Worm (Caenorhabditis elegans): Measurements from ENCODE around the gene cwp-3.

Gene cwp-3

DNA sequence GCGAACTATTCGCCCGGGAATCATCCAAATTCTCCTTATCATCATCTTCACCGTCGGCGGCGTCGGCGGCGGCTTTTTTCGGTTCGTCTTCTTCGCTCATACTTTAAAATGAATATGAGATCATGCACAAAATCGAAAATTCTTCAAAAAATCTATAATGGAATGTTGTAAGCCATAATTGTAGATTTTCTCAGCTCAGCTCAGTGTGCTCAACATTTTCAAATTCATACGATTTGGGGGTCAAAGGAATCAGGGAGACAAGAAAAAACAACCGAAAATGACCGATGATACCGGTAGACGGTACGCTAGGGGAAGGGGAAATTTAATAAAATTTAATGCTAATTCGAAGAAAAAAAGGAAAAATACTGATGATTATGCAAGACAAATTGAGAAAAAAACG, 24.1 kb upstream of the cwp-3 start, which contains the start of gene ccep-97:
Gene ccep-97, minus strand, starts transcription at position 101 of the 400 bp plus-strand sequence.
- no peak for TF ChIP-seq elt-1 (tag; optimal IDR thresholded peaks at IDR 0.05)
- TF ChIP-seq elt-2 (tag; optimal IDR thresholded peaks at IDR 0.05) = no peak
- no peak for TF ChIP-seq pqm-1 (tag; optimal IDR thresholded peaks at IDR 0.05)
- no peak for TF ChIP-seq zag-1 (tag; optimal IDR thresholded peaks at IDR 0.05)
- no peak for TF ChIP-seq tbx-2 (tag; optimal IDR thresholded peaks at IDR 0.05)
- no peak for TF ChIP-seq ceh-82 (tag; optimal IDR thresholded peaks at IDR 0.05)
- TF ChIP-seq nhr-43 (tag; optimal IDR thresholded peaks at IDR 0.05; ENCODE audit: poor library complexity, severe bottlenecking) = no peak
- no peak for TF ChIP-seq ZK546.5 (tag; optimal IDR thresholded peaks at IDR 0.05)
- no peak for TF ChIP-seq fos-1 (tag; optimal IDR thresholded peaks at IDR 0.05)
- no peak for TF ChIP-seq aly-2 (tag; optimal IDR thresholded peaks at IDR 0.05)
- TF ChIP-seq ceh-9 (tag; optimal IDR thresholded peaks at IDR 0.05) = no peak
- no peak for TF ChIP-seq unc-39 (tag; optimal IDR thresholded peaks at IDR 0.05)
- TF ChIP-seq lin-15B (tag; optimal IDR thresholded peaks at IDR 0.05) = no peak
- TF ChIP-seq sea-2 (GFP tag; optimal IDR thresholded peaks at IDR 0.05) = no peak
- TF ChIP-seq jun-1 (tag; optimal IDR thresholded peaks at IDR 0.05) = no peak

DNA sequence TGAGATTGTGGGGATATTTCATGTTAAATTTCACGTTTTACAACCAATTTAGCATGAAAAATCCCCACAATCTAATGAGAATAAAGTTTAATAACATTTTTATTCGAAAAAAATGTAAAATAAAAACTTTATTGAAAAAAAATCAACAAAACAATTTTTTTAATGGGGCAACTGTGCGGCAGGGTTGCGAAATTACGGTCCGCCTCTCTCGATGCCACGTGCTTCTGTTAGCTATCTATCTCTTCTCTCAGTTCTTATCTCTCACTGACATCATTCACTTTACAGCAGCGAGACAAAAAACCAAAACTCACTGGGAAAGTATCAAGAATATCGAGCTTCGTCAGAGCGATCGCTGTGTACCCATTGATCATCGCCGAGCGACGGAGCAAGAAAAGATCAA, 22.0 kb upstream of the cwp-3 start:
- TF ChIP-seq pqm-1 (tag; optimal IDR thresholded peaks at IDR 0.05) = no peak
- peak; percentile 0 for TF ChIP-seq mdl-1 (tag; optimal IDR thresholded peaks at IDR 0.05)
- TF ChIP-seq ama-1 (optimal IDR thresholded peaks at IDR 0.05) = peak; percentile 2
- TF ChIP-seq lsy-12 (tag; optimal IDR thresholded peaks at IDR 0.05) = no peak
- no peak for TF ChIP-seq nhr-237 (tag; optimal IDR thresholded peaks at IDR 0.05)
- no peak for TF ChIP-seq nhr-67 (tag; optimal IDR thresholded peaks at IDR 0.05)
- no peak for TF ChIP-seq mml-1 (tag; optimal IDR thresholded peaks at IDR 0.05)
- TF ChIP-seq nfya-1 (tag; optimal IDR thresholded peaks at IDR 0.05; ENCODE audit: insufficient read depth) = peak; percentile 16
- no peak for TF ChIP-seq ztf-4 (tag; optimal IDR thresholded peaks at IDR 0.05)
- no peak for TF ChIP-seq fkh-2 (tag; optimal IDR thresholded peaks at IDR 0.05)
- TF ChIP-seq elt-2 (tag; optimal IDR thresholded peaks at IDR 0.05) = peak; percentile 27
- TF ChIP-seq fos-1 (tag; optimal IDR thresholded peaks at IDR 0.05) = no peak
- no peak for TF ChIP-seq ztf-11 (tag; optimal IDR thresholded peaks at IDR 0.05)
- TF ChIP-seq elt-1 (tag; optimal IDR thresholded peaks at IDR 0.05) = no peak
- TF ChIP-seq unc-39 (tag; optimal IDR thresholded peaks at IDR 0.05) = no peak
- TF ChIP-seq hmg-11 (tag; optimal IDR thresholded peaks at IDR 0.05) = no peak
- TF ChIP-seq snpc-4 (tag; optimal IDR thresholded peaks at IDR 0.05) = no peak

ce11 chrV:4823323-4823682, 19.3 kb upstream of the cwp-3 start, which contains the start of gene adss-1:
TSS of gene adss-1 (minus strand) at chrV:4823423.
- TF ChIP-seq fkh-10 (GFP tag; optimal IDR thresholded peaks at IDR 0.05) (no peak), nhr-25 (tag; optimal IDR thresholded peaks at IDR 0.05) (no peak), aly-2 (tag; optimal IDR thresholded peaks at IDR 0.05) (no peak), nfya-1 (tag; optimal IDR thresholded peaks at IDR 0.05; ENCODE audit: insufficient read depth) (no peak), lin-15B (tag; optimal IDR thresholded peaks at IDR 0.05) (no peak), hmg-11 (tag; optimal IDR thresholded peaks at IDR 0.05) (no peak), nhr-12 (tag; optimal IDR thresholded peaks at IDR 0.05) (no peak), nhr-67 (tag; optimal IDR thresholded peaks at IDR 0.05) (no peak), ceh-16 (tag; optimal IDR thresholded peaks at IDR 0.05) (no peak), nhr-237 (tag; optimal IDR thresholded peaks at IDR 0.05) (no peak), egl-5 (tag; optimal IDR thresholded peaks at IDR 0.05) (no peak), zag-1 (tag; optimal IDR thresholded peaks at IDR 0.05) (no peak), mml-1 (tag; optimal IDR thresholded peaks at IDR 0.05) (no peak), ceh-82 (tag; optimal IDR thresholded peaks at IDR 0.05) (no peak), ZK546.5 (tag; optimal IDR thresholded peaks at IDR 0.05) (no peak), elt-3 (tag; optimal IDR thresholded peaks at IDR 0.05) (no peak), sea-2 (GFP tag; optimal IDR thresholded peaks at IDR 0.05) (no peak), elt-2 (tag; optimal IDR thresholded peaks at IDR 0.05) (no peak)

- no peak for TF ChIP-seq eor-1 (tag; optimal IDR thresholded peaks at IDR 0.05)
- no peak for TF ChIP-seq ZK546.5 (tag; optimal IDR thresholded peaks at IDR 0.05)
- peak; percentile 8 for TF ChIP-seq aly-2 (tag; optimal IDR thresholded peaks at IDR 0.05)
- peak; percentile 30 for TF ChIP-seq pha-4 (tag; optimal IDR thresholded peaks at IDR 0.05)
- TF ChIP-seq nhr-237 (tag; optimal IDR thresholded peaks at IDR 0.05) = no peak
- peak; percentile 5 for TF ChIP-seq nfya-1 (tag; optimal IDR thresholded peaks at IDR 0.05; ENCODE audit: insufficient read depth)
- TF ChIP-seq fos-1 (tag; optimal IDR thresholded peaks at IDR 0.05) = no peak
- no peak for TF ChIP-seq unc-62 (GFP tag; optimal IDR thresholded peaks at IDR 0.05)
- TF ChIP-seq tbx-2 (tag; optimal IDR thresholded peaks at IDR 0.05) = peak; percentile 24
- TF ChIP-seq snpc-4 (tag; optimal IDR thresholded peaks at IDR 0.05) = no peak
- peak; percentile 74 for TF ChIP-seq lsy-12 (tag; optimal IDR thresholded peaks at IDR 0.05)
- TF ChIP-seq unc-39 (tag; optimal IDR thresholded peaks at IDR 0.05) = no peak
- TF ChIP-seq ztf-4 (tag; optimal IDR thresholded peaks at IDR 0.05) = peak; percentile 83
- TF ChIP-seq daf-12 (tag; optimal IDR thresholded peaks at IDR 0.05) = no peak
- TF ChIP-seq elt-2 (tag; optimal IDR thresholded peaks at IDR 0.05) = peak; percentile 55
- no peak for TF ChIP-seq nhr-67 (tag; optimal IDR thresholded peaks at IDR 0.05)
- no peak for TF ChIP-seq mml-1 (tag; optimal IDR thresholded peaks at IDR 0.05)
- TF ChIP-seq nhr-12 (tag; optimal IDR thresholded peaks at IDR 0.05) = no peak
- TF ChIP-seq nhr-28 (tag; optimal IDR thresholded peaks at IDR 0.05) = no peak
- peak; percentile 90 for TF ChIP-seq ama-1 (optimal IDR thresholded peaks at IDR 0.05)
- TF ChIP-seq nhr-23 (tag; optimal IDR thresholded peaks at IDR 0.05) = peak; percentile 49
- no peak for TF ChIP-seq R02D3.7 (tag; optimal IDR thresholded peaks at IDR 0.05)
- TF ChIP-seq nhr-43 (tag; optimal IDR thresholded peaks at IDR 0.05; ENCODE audit: poor library complexity, severe bottlenecking) = peak; percentile 29
Measured at ce11 chrV:4823683-4824391, 18.8 kb upstream of the cwp-3 start.

Measured in whole organism, L3 larva.